Fruit fly (Drosophila melanogaster): ENCODE data around the gene ApepP.

Gene ApepP

DNA sequence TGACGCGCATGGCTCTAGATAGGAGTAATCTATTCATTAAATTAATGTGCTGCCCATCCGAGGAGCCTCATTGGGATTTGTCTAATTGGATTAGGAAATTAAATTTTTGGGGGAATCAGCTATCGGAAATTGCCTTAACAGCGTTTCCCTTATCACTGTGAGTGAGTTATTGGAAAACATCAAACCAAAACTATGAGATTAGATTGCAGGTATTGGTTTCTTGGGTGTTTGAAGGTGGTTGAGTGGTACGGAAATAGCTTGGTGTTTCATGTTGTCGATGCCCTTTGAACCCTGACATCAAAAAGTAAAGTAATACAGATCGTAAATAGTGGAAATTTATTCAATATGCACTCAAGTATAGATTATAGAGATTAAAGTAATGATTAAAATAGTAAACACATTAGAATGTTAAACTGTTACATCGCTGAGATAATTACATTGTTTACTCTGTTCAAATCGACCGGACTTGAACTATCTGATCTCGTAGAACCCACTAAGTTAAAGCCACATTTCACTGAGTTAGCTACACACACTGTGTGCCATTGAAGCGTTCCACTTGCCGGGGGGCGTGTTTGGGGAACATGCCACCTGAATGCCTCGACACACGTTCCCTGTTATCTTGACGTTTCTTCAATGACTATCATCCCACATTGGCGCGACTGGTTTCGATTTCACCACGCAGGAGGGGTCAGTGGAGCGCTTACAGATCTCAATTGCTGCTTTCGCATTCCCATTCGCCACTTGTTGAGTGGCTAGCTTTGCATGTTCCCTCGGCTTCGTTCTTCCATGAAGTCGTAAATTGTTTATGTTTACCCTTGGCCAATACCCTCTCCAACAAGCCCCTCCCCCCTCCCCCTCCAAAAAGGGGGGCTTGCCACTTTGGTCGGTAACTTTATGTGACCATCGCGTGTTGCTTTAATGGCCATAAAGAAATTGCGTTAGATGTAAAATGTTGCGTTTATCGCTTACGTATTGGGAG, 27.1 kb downstream of the ApepP start:
- peak in 1 of 2 experiments; percentile 97 for TF ChIP-seq Hr78 (GFP tag; optimal IDR thresholded peaks at IDR 0.05)
- TF ChIP-seq sug (tag; optimal IDR thresholded peaks at IDR 0.05): peak; percentile 59
- TF ChIP-seq CG15601 (tag; optimal IDR thresholded peaks at IDR 0.05): no peak
- TF ChIP-seq ash1 (GFP tag; optimal IDR thresholded peaks at IDR 0.05): no peak
- no peak for TF ChIP-seq esg (GFP tag; conservative IDR thresholded peaks at IDR 0.05)
- TF ChIP-seq sens (GFP tag): peak; percentile 13
- TF ChIP-seq mirr (GFP tag; optimal IDR thresholded peaks at IDR 0.05): peak; percentile 98
- TF ChIP-seq phol (tag; optimal IDR thresholded peaks at IDR 0.05): no peak
- no peak for TF ChIP-seq Elba2 (GFP tag; optimal IDR thresholded peaks at IDR 0.05)
- TF ChIP-seq Xbp1 (GFP tag; optimal IDR thresholded peaks at IDR 0.05): no peak
- no peak for TF ChIP-seq Ravus (GFP tag; IDR thresholded peaks at IDR 0.05)
- TF ChIP-seq prd (optimal IDR thresholded peaks at IDR 0.05): no peak
- TF ChIP-seq prd (GFP tag; IDR thresholded peaks at IDR 0.05): no peak
- TF ChIP-seq cwo (GFP tag; optimal IDR thresholded peaks at IDR 0.05): peak; percentile 9
- TF ChIP-seq tap (tag; optimal IDR thresholded peaks at IDR 0.05): no peak
- TF ChIP-seq gcm (GFP tag; optimal IDR thresholded peaks at IDR 0.05): no peak
- no peak for TF ChIP-seq CG1603 (tag; optimal IDR thresholded peaks at IDR 0.05)
- TF ChIP-seq slbo (GFP tag; IDR thresholded peaks at IDR 0.05): no peak
- TF ChIP-seq CG12219 (GFP tag; optimal IDR thresholded peaks at IDR 0.05): no peak
- peak; percentile 8 for TF ChIP-seq Hmr (GFP tag; optimal IDR thresholded peaks at IDR 0.05)
- peak; percentile 61 for TF ChIP-seq scrt (GFP tag; optimal IDR thresholded peaks at IDR 0.05)
- TF ChIP-seq CG6654 (GFP tag; optimal IDR thresholded peaks at IDR 0.05): no peak
- 0 out of 2 replicates have a peak, but pooled peaks have one; percentile 8 for TF ChIP-seq CG6689 (GFP tag; IDR thresholded peaks at IDR 0.05)
- TF ChIP-seq ewg (GFP tag; optimal IDR thresholded peaks at IDR 0.05): no peak
- TF ChIP-seq CG10321 (GFP tag; IDR thresholded peaks at IDR 0.05): no peak
- peak; percentile 23 for TF ChIP-seq CG10543 (GFP tag; optimal IDR thresholded peaks at IDR 0.05)
- TF ChIP-seq CG3281 (GFP tag; optimal IDR thresholded peaks at IDR 0.05): no peak
- no peak for TF ChIP-seq odd (GFP tag; optimal IDR thresholded peaks at IDR 0.05)
- no peak for TF ChIP-seq vvl (GFP tag; IDR thresholded peaks at IDR 0.05)
- TF ChIP-seq CG10209 (GFP tag; optimal IDR thresholded peaks at IDR 0.05): peak; percentile 9
- no peak for TF ChIP-seq CG9797 (GFP tag; optimal IDR thresholded peaks at IDR 0.05)
- peak; percentile 21 for TF ChIP-seq ATbp (GFP tag; optimal IDR thresholded peaks at IDR 0.05)
- TF ChIP-seq PHDP (tag; optimal IDR thresholded peaks at IDR 0.05): no peak
- peak; percentile 6 for TF ChIP-seq Asciz (GFP tag; optimal IDR thresholded peaks at IDR 0.05)
- TF ChIP-seq Doc2 (GFP tag; IDR thresholded peaks at IDR 0.05): no peak
- TF ChIP-seq eve (GFP tag; optimal IDR thresholded peaks at IDR 0.05): peak in 1 of 2 experiments; percentile 35
- 0 out of 2 replicates have a peak, but pooled peaks have one; percentile 13 for TF ChIP-seq Nf-YA (GFP tag; IDR thresholded peaks at IDR 0.05)
- TF ChIP-seq Fer3 (tag; optimal IDR thresholded peaks at IDR 0.05): no peak
- peak in 1 of 2 experiments; percentile 19 for TF ChIP-seq Eip74EF (GFP tag; optimal IDR thresholded peaks at IDR 0.05)
- peak; percentile 10; the same call in 1 of the 2 replicates for TF ChIP-seq Lim3 (GFP tag; IDR thresholded peaks at IDR 0.05)
- TF ChIP-seq CG32532 (GFP tag; IDR thresholded peaks at IDR 0.05): peak; percentile 19; the same call in 1 of the 2 replicates
- TF ChIP-seq CG10366 (GFP tag; IDR thresholded peaks at IDR 0.05): no peak
- no peak for TF ChIP-seq CG4328 (GFP tag; optimal IDR thresholded peaks at IDR 0.05)
- TF ChIP-seq Oli (tag; optimal IDR thresholded peaks at IDR 0.05): no peak
- TF ChIP-seq CG4730 (GFP tag; IDR thresholded peaks at IDR 0.05): no peak
- TF ChIP-seq en (GFP tag; optimal IDR thresholded peaks at IDR 0.05): no peak
- TF ChIP-seq CG15479 (GFP tag; optimal IDR thresholded peaks at IDR 0.05): no peak
